Fruit fly (Drosophila melanogaster) whole organism: Measurements from ENCODE around the gene Cad89D.

Experiments
- pan ChIP-seq: fragments of >200 bp; optimal IDR thresholded peaks from 2 replicates; lab custom pipeline; 2017
- usp ChIP-seq: fragments of >200 bp; optimal IDR thresholded peaks from 2 replicates; lab custom pipeline; 2017; ENCODE audit warnings: missing biosample characterization, missing genetic modification characterization, mixed read lengths

DNA sequence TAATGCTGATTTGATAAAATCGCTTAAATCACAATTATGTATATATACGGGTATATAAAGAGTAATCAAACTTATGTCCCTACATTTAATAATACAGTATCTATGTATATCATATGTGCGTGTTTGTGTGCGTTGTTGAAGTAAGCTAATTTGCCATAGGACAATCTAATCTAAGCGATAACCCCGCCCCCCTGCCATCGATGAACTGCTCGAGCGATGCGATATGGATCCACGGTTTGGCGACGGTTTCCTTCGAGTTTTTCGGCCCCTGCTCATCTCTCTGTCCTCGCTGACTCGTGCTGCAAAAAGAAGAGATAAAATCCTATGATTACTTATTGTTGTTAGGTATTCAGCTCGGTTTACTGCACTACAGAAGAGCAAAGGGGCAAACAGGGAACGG is 48.4 kb downstream of the Cad89D start:
- TF ChIP-seq pan (lab: Kevin White, UChicago): no peak
- no peak for TF ChIP-seq usp
